Fruit fly (Drosophila melanogaster) whole organism, embryonic: ENCODE measurements around the gene hfp.

ENCODE experiments used
- Atf6 ChIP-seq: fragments of 200-800 bp; sonication (Bioruptor generic); IDR thresholded peaks from 2 replicates; pipeline ENCODE4 v1.3.6; 2022; ENCODE audit warnings: missing biosample characterization, missing genetic modification characterization
- CG1024 ChIP-seq: fragments of 200-800 bp; sonication (Bioruptor generic); IDR thresholded peaks from 2 replicates; pipeline ENCODE4 v1.3.6; 2022; ENCODE audit warnings: missing biosample characterization, missing genetic modification characterization
- CG10274 ChIP-seq: fragments of 200-800 bp; sonication (Bioruptor generic); optimal IDR thresholded peaks from 3 replicates; lab custom pipeline; 2017; ENCODE audit warnings: missing biosample characterization, mild to moderate bottlenecking, missing genetic modification characterization
- CG10462 ChIP-seq: fragments of 200-800 bp; sonication (Bioruptor generic); optimal IDR thresholded peaks from 2 replicates; lab custom pipeline; 2016; ENCODE audit warnings: missing biosample characterization, missing genetic modification characterization
- CG11093 ChIP-seq: fragments of 200-800 bp; sonication (Bioruptor generic); IDR thresholded peaks from 3 replicates; pipeline ENCODE4 v1.3.6; 2022; ENCODE audit warnings: missing biosample characterization, missing genetic modification characterization
- CG13894 ChIP-seq: fragments of 200-800 bp; sonication (Bioruptor generic); optimal IDR thresholded peaks from 3 replicates; lab custom pipeline; 2018; ENCODE audit warnings: missing biosample characterization, mild to moderate bottlenecking, missing genetic modification characterization, moderate library complexity
- CG15696 ChIP-seq: fragments of 200-800 bp; sonication (Bioruptor generic); optimal IDR thresholded peaks from 2 replicates; lab custom pipeline; 2019; ENCODE audit warnings: missing biosample characterization, mild to moderate bottlenecking, missing genetic modification characterization, moderate library complexity
- CG18599 ChIP-seq: fragments of 200-800 bp; sonication (Bioruptor generic); optimal IDR thresholded peaks from 3 replicates; lab custom pipeline; 2017; ENCODE audit warnings: missing biosample characterization, missing genetic modification characterization, mild to moderate bottlenecking, moderate library complexity, missing genetic modification reagents
- CG18619 ChIP-seq: fragments of 200-800 bp; sonication (Bioruptor generic); optimal IDR thresholded peaks from 3 replicates; lab custom pipeline; 2017; ENCODE audit warnings: missing biosample characterization, mild to moderate bottlenecking, missing genetic modification characterization
- CG2678 ChIP-seq: fragments of 200-800 bp; sonication (Bioruptor generic); optimal IDR thresholded peaks from 3 replicates; lab custom pipeline; 2019; ENCODE audit warnings: missing biosample characterization, mild to moderate bottlenecking, missing genetic modification characterization, moderate library complexity
- CG31441 ChIP-seq: fragments of 200-800 bp; sonication (Bioruptor generic); IDR thresholded peaks from 2 replicates; pipeline ENCODE4 v1.3.6; 2022; ENCODE audit warnings: missing biosample characterization, missing genetic modification characterization
- CG42726 ChIP-seq: fragments of 200-800 bp; sonication (Bioruptor generic); IDR thresholded peaks from 2 replicates; pipeline ENCODE4 v1.3.6; 2022; ENCODE audit warnings: missing biosample characterization, missing genetic modification characterization; ENCODE audit not compliant: partially characterized antibody
- CG4328 ChIP-seq: fragments of 200-800 bp; sonication (Bioruptor generic); optimal IDR thresholded peaks from 3 replicates; lab custom pipeline; 2017; ENCODE audit warnings: missing biosample characterization, missing genetic modification reagents, missing genetic modification characterization
- CG4820 ChIP-seq: fragments of 200-800 bp; sonication (Bioruptor generic); optimal IDR thresholded peaks from 3 replicates; lab custom pipeline; 2016; ENCODE audit warnings: missing biosample characterization, missing genetic modification characterization
- CG5245 ChIP-seq: fragments of 200-800 bp; sonication (Bioruptor generic); optimal IDR thresholded peaks from 3 replicates; lab custom pipeline; 2016; ENCODE audit warnings: missing biosample characterization, missing genetic modification characterization
- CG6175 ChIP-seq: fragments of 200-800 bp; sonication (Bioruptor generic); IDR thresholded peaks from 3 replicates; pipeline ENCODE4 v1.3.6; 2022; ENCODE audit warnings: missing biosample characterization, missing genetic modification characterization
- CG6654 ChIP-seq: fragments of 200-800 bp; sonication (Bioruptor generic); optimal IDR thresholded peaks from 2 replicates; lab custom pipeline; 2017; ENCODE audit warnings: missing biosample characterization, mild to moderate bottlenecking, missing genetic modification characterization
- CG6683 ChIP-seq: fragments of 200-800 bp; sonication (Bioruptor generic); optimal IDR thresholded peaks from 2 replicates; lab custom pipeline; 2017; ENCODE audit warnings: missing biosample characterization, mild to moderate bottlenecking, missing genetic modification characterization, missing genetic modification reagents
- CG6791 ChIP-seq: fragments of 200-800 bp; sonication (Bioruptor generic); IDR thresholded peaks from 3 replicates; pipeline ENCODE4 v1.3.6; 2022; ENCODE audit warnings: missing biosample characterization, missing genetic modification characterization; ENCODE audit not compliant: partially characterized antibody
- CG7745 ChIP-seq: fragments of 200-800 bp; sonication (Bioruptor generic); optimal IDR thresholded peaks from 2 replicates; lab custom pipeline; 2018; ENCODE audit warnings: missing biosample characterization, mild to moderate bottlenecking, missing genetic modification characterization, moderate library complexity
- CG8478 ChIP-seq: fragments of >200 bp; optimal IDR thresholded peaks from 2 replicates; lab custom pipeline; 2018
- Dad ChIP-seq: fragments of 200-800 bp; sonication (Bioruptor generic); optimal IDR thresholded peaks from 3 replicates; lab custom pipeline; 2016; ENCODE audit warnings: missing biosample characterization, missing genetic modification characterization
- Dref ChIP-seq: fragments of 200-800 bp; sonication (Bioruptor generic); IDR thresholded peaks from 2 replicates; pipeline ENCODE4 v1.3.6; 2022; ENCODE audit warnings: missing biosample characterization, missing genetic modification characterization
- HLH54F ChIP-seq: fragments of 200-800 bp; sonication (Bioruptor generic); optimal IDR thresholded peaks from 3 replicates; lab custom pipeline; 2016; ENCODE audit warnings: missing biosample characterization, missing genetic modification characterization
- Hmx ChIP-seq: fragments of 200-800 bp; sonication (Bioruptor generic); optimal IDR thresholded peaks from 2 replicates; lab custom pipeline; 2016; ENCODE audit warnings: missing biosample characterization, missing genetic modification characterization
- Optix ChIP-seq: fragments of 200-800 bp; sonication (Bioruptor generic); IDR thresholded peaks from 3 replicates; pipeline ENCODE4 v1.3.6; 2022; ENCODE audit warnings: missing biosample characterization, missing genetic modification characterization
- Sry-δ ChIP-seq: fragments of 200-800 bp; sonication (Bioruptor generic); optimal IDR thresholded peaks from 2 replicates; lab custom pipeline; 2016; ENCODE audit warnings: missing biosample characterization, missing genetic modification characterization
- Ssrp ChIP-seq: fragments of 200-800 bp; sonication (Bioruptor generic); optimal IDR thresholded peaks from 2 replicates; lab custom pipeline; 2018; ENCODE audit warnings: missing biosample characterization, mild to moderate bottlenecking, missing genetic modification characterization, moderate library complexity
- ato ChIP-seq: fragments of 200-800 bp; sonication (Bioruptor generic); IDR thresholded peaks from 2 replicates; pipeline ENCODE4 v1.3.6; 2022; ENCODE audit warnings: missing biosample characterization, missing genetic modification characterization; ENCODE audit not compliant: partially characterized antibody
- bcd ChIP-seq: fragments of 200-800 bp; sonication (Bioruptor generic); optimal IDR thresholded peaks from 2 replicates; lab custom pipeline; 2017; ENCODE audit warnings: missing biosample characterization, mild to moderate bottlenecking, missing genetic modification characterization
- cg ChIP-seq: fragments of 200-800 bp; sonication (Bioruptor generic); optimal IDR thresholded peaks from 3 replicates; lab custom pipeline; 2019; ENCODE audit warnings: missing biosample characterization, mild to moderate bottlenecking, missing genetic modification characterization, moderate library complexity
- chif ChIP-seq, 2 experiments: fragments of 200-800 bp; sonication (Bioruptor generic); optimal IDR thresholded peaks; 3 replicates each; lab custom pipeline; 2016; ENCODE audit warnings: missing biosample characterization in 2 of 2, missing genetic modification characterization in 2 of 2
- chn ChIP-seq: fragments of 200-800 bp; sonication (Bioruptor generic); optimal IDR thresholded peaks from 2 replicates; lab custom pipeline; 2016; ENCODE audit warnings: missing biosample characterization, missing genetic modification characterization
- crp ChIP-seq, 2 experiments: fragments of 200-800 bp; sonication (Bioruptor generic); optimal IDR thresholded peaks; 2 replicates in 1 of 2; 3 replicates in 1 of 2; lab custom pipeline; 2017; ENCODE audit warnings: missing biosample characterization in 2 of 2, missing genetic modification characterization in 2 of 2, mild to moderate bottlenecking in 1 of 2, moderate library complexity in 1 of 2
- da ChIP-seq: fragments of 200-800 bp; sonication (Bioruptor generic); optimal IDR thresholded peaks from 2 replicates; lab custom pipeline; 2016; ENCODE audit warnings: missing biosample characterization, missing genetic modification characterization
- dysf ChIP-seq: fragments of 200-800 bp; sonication (Bioruptor generic); IDR thresholded peaks from 3 replicates; pipeline ENCODE4 v1.3.6; 2022; ENCODE audit warnings: missing biosample characterization, missing genetic modification characterization
- en ChIP-seq: fragments of 200-800 bp; sonication (Bioruptor generic); optimal IDR thresholded peaks from 2 replicates; lab custom pipeline; 2016; ENCODE audit warnings: missing biosample characterization, missing genetic modification characterization
- fru ChIP-seq: fragments of >200 bp; optimal IDR thresholded peaks from 2 replicates; lab custom pipeline; 2017
- ftz-f1 ChIP-seq: fragments of 200-800 bp; sonication (Bioruptor generic); optimal IDR thresholded peaks from 2 replicates; lab custom pipeline; 2016; ENCODE audit warnings: missing biosample characterization, missing genetic modification characterization
- gfzf ChIP-seq: fragments of 200-800 bp; sonication (Bioruptor generic); optimal IDR thresholded peaks from 2 replicates; lab custom pipeline; 2016; ENCODE audit warnings: missing biosample characterization, mild to moderate bottlenecking, missing genetic modification characterization, moderate library complexity
- lola ChIP-seq, 3 experiments: fragments of >200 bp in 2 of 3; fragments of 200-800 bp in 1 of 3; sonication (Bioruptor generic) in 1 of 3; optimal IDR thresholded peaks; 2 replicates each; lab custom pipeline; 2017 to 2019; ENCODE audit warnings: missing biosample characterization in 3 of 3, missing genetic modification characterization in 3 of 3, mild to moderate bottlenecking in 1 of 3, moderate library complexity in 1 of 3
- pnt ChIP-seq: fragments of 200-800 bp; sonication (Bioruptor generic); optimal IDR thresholded peaks from 3 replicates; lab custom pipeline; 2016; ENCODE audit warnings: missing biosample characterization, missing genetic modification characterization
- ranshi ChIP-seq: fragments of 200-800 bp; sonication (Bioruptor generic); IDR thresholded peaks from 2 replicates; pipeline ENCODE4 v1.3.6; 2022; ENCODE audit warnings: missing biosample characterization, missing genetic modification characterization
- sens ChIP-seq: fragments of 200-800 bp; sonication (Bioruptor generic); peaks from one replicate; lab custom pipeline; 2016; ENCODE audit warnings: missing biosample characterization, missing genetic modification characterization
- seq ChIP-seq: fragments of 200-800 bp; sonication (Bioruptor generic); IDR thresholded peaks from 2 replicates; pipeline ENCODE4 v1.3.6; 2022; ENCODE audit warnings: missing biosample characterization, missing genetic modification characterization
- slbo ChIP-seq: fragments of 200-800 bp; sonication (Bioruptor generic); IDR thresholded peaks from 2 replicates; pipeline ENCODE4 v1.3.6; 2022; ENCODE audit warnings: missing biosample characterization, missing genetic modification characterization
- tio ChIP-seq: fragments of 200-800 bp; sonication (Bioruptor generic); optimal IDR thresholded peaks from 2 replicates; lab custom pipeline; 2017; ENCODE audit warnings: missing biosample characterization, missing genetic modification characterization, inconsistent platforms
- vvl ChIP-seq: fragments of 200-800 bp; sonication (Bioruptor generic); IDR thresholded peaks from 2 replicates; pipeline ENCODE4 v1.3.6; 2022; ENCODE audit warnings: missing biosample characterization, missing genetic modification characterization
- zen ChIP-seq: fragments of 200-800 bp; sonication (Bioruptor generic); optimal IDR thresholded peaks from 3 replicates; lab custom pipeline; 2018; ENCODE audit warnings: missing biosample characterization, mild to moderate bottlenecking, missing genetic modification characterization, moderate library complexity

The hfp gene

dm6 chr3L:1517274-1518047, 15.1 kb upstream of the hfp start (continued):
- TF ChIP-seq sens (GFP tag; lab: Kevin White, UChicago) = peak; percentile 95
- TF ChIP-seq CG1024 = 0 out of 2 replicates have a peak, but pooled peaks have one; percentile 4
- TF ChIP-seq pnt (GFP tag; lab: Kevin White, UChicago) = peak; percentile 61
- TF ChIP-seq CG6683 = no peak
- peak; percentile 58 for TF ChIP-seq CG4820 (GFP tag; lab: Kevin White, UChicago)
- TF ChIP-seq CG15696 (tag; lab: Kevin White, UChicago) = no peak
- peak; percentile 62 for TF ChIP-seq ranshi (GFP tag; lab: Robert Waterston, UW)
- TF ChIP-seq gfzf (GFP tag; lab: Kevin White, UChicago) = peak; percentile 47
- TF ChIP-seq chn = peak; percentile 86
- no peak for TF ChIP-seq CG6654 (GFP tag; lab: Kevin White, UChicago)
- TF ChIP-seq zen = no peak
- TF ChIP-seq lola (GFP tag; optimal IDR thresholded peaks at IDR 0.05; lab: Kevin White, UChicago) = peak in 1 of 3 experiments; percentile 13
- TF ChIP-seq CG8478 = no peak
- peak; percentile 73 for TF ChIP-seq HLH54F (GFP tag; lab: Kevin White, UChicago)
- peak; percentile 11 for TF ChIP-seq CG5245 (GFP tag; lab: Kevin White, UChicago)
- peak; percentile 79 for TF ChIP-seq Dref (GFP tag; lab: Robert Waterston, UW)
- TF ChIP-seq Atf6 = peak; percentile 35; the same call in 1 of the 2 replicates
- TF ChIP-seq Hmx = peak; percentile 12
- TF ChIP-seq CG4328 (GFP tag; lab: Kevin White, UChicago) = no peak
- peak; percentile 80 for TF ChIP-seq CG6791
- TF ChIP-seq Optix (GFP tag; lab: Robert Waterston, UW) = peak; percentile 69; the same call in 2 of the 3 replicates
- peak; percentile 24 for TF ChIP-seq en (GFP tag; lab: Kevin White, UChicago)
- TF ChIP-seq ato = peak; percentile 36; the same call in 1 of the 2 replicates
- peak; percentile 50 to 70 for TF ChIP-seq chif (GFP tag; optimal IDR thresholded peaks at IDR 0.05; lab: Kevin White, UChicago)

- no peak for TF ChIP-seq CG2678
- TF ChIP-seq Sry-δ (GFP tag; lab: Kevin White, UChicago) = no peak
- TF ChIP-seq CG18619 (GFP tag; lab: Kevin White, UChicago) = no peak
- no peak for TF ChIP-seq CG10462 (GFP tag; lab: Kevin White, UChicago)
- TF ChIP-seq crp (GFP tag; optimal IDR thresholded peaks at IDR 0.05; lab: Kevin White, UChicago) = peak in 1 of 2 experiments; percentile 33
- no peak for TF ChIP-seq tio (GFP tag; lab: Kevin White, UChicago)
- no peak for TF ChIP-seq CG13894 (tag; lab: Kevin White, UChicago)
- TF ChIP-seq CG11093 (GFP tag; lab: Robert Waterston, UW) = no peak
- TF ChIP-seq bcd (GFP tag; lab: Kevin White, UChicago) = no peak
- TF ChIP-seq dysf = no peak
- no peak for TF ChIP-seq CG18599 (GFP tag; lab: Kevin White, UChicago)
- no peak; the same call in 1 of the 2 replicates for TF ChIP-seq CG31441 (GFP tag; lab: Robert Waterston, UW)
- no peak for TF ChIP-seq fru (lab: Kevin White, UChicago)
- no peak for TF ChIP-seq CG7745 (tag; lab: Kevin White, UChicago)
- TF ChIP-seq seq (GFP tag; lab: Robert Waterston, UW) = 0 out of 2 replicates have a peak, but pooled peaks have one; percentile 6
- peak; percentile 26 for TF ChIP-seq cg
- peak; percentile 53 for TF ChIP-seq ftz-f1 (GFP tag; lab: Kevin White, UChicago)
- TF ChIP-seq vvl (GFP tag; lab: Robert Waterston, UW) = no peak
- TF ChIP-seq CG6175 (GFP tag; lab: Robert Waterston, UW) = peak; percentile 75; the same call in 2 of the 3 replicates
- TF ChIP-seq Ssrp (tag; lab: Kevin White, UChicago) = no peak
- no peak for TF ChIP-seq Dad (GFP tag; lab: Kevin White, UChicago)
- TF ChIP-seq da (GFP tag; lab: Kevin White, UChicago) = no peak
- TF ChIP-seq CG10274 (GFP tag; lab: Kevin White, UChicago) = peak; percentile 96
- TF ChIP-seq Atf6 = peak; percentile 15; the same call in 1 of the 2 replicates
- no peak for TF ChIP-seq CG42726 (GFP tag; lab: Robert Waterston, UW)
- TF ChIP-seq slbo (GFP tag; lab: Robert Waterston, UW) = no peak
These were observed 14.4 kb upstream of the hfp start, which contains the start of gene cue for dm6 chr3L:1516631-1517273. Gene cue, minus strand, starts transcription at chr3L:1517271.
